Worm (Caenorhabditis elegans) whole organism, L3 larva: ENCODE results near the gene F13H8.1.

Experiments used
- R02D3.7 ChIP-seq: fragments of 150-350 bp; optimal IDR thresholded peaks from 2 replicates; lab custom pipeline; 2014; ENCODE audit warnings: missing biosample characterization, missing genetic modification characterization
- ZK546.5 ChIP-seq: sonication (generic microtip); optimal IDR thresholded peaks from 2 replicates; lab custom pipeline; 2017; ENCODE audit warnings: missing biosample characterization, missing genetic modification characterization
- aly-2 ChIP-seq: fragments of 150-350 bp; optimal IDR thresholded peaks from 2 replicates; lab custom pipeline; 2014; ENCODE audit warnings: missing biosample characterization, missing genetic modification characterization
- ama-1 ChIP-seq: fragments of 150-350 bp; optimal IDR thresholded peaks from 2 replicates; lab custom pipeline; 2018
- ceh-28 ChIP-seq: fragments of 150-350 bp; optimal IDR thresholded peaks from 2 replicates; lab custom pipeline; 2014; ENCODE audit warnings: missing biosample characterization, missing genetic modification reagents, missing genetic modification characterization
- ceh-82 ChIP-seq: fragments of 150-350 bp; optimal IDR thresholded peaks from 2 replicates; lab custom pipeline; 2014; ENCODE audit warnings: missing biosample characterization, missing genetic modification characterization
- daf-12 ChIP-seq: fragments of 150-350 bp; optimal IDR thresholded peaks from 2 replicates; lab custom pipeline; 2014; ENCODE audit warnings: missing biosample characterization, missing genetic modification reagents, missing genetic modification characterization
- egl-5 ChIP-seq: fragments of 150-350 bp; optimal IDR thresholded peaks from 2 replicates; lab custom pipeline; 2017; ENCODE audit warnings: missing biosample characterization, missing genetic modification reagents, missing genetic modification characterization, inconsistent platforms
- elt-1 ChIP-seq: fragments of 150-350 bp; optimal IDR thresholded peaks from 2 replicates; lab custom pipeline; 2014; ENCODE audit warnings: missing biosample characterization, missing genetic modification characterization
- elt-2 ChIP-seq: sonication (generic microtip); optimal IDR thresholded peaks from 2 replicates; lab custom pipeline; 2016; ENCODE audit warnings: missing genetic modification reagents, mild to moderate bottlenecking, missing genetic modification characterization, missing compliant biosample characterization
- elt-3 ChIP-seq, 3 experiments: fragments of 150-350 bp in 1 of 3; sonication (generic microtip) in 2 of 3; optimal IDR thresholded peaks; 2 replicates in 2 of 3; 4 replicates in 1 of 3; lab custom pipeline; 2014 to 2017; ENCODE audit warnings: missing biosample characterization in 3 of 3, missing genetic modification characterization in 3 of 3
- fkh-10 ChIP-seq: sonication (generic microtip); optimal IDR thresholded peaks from 2 replicates; lab custom pipeline; 2017; ENCODE audit warnings: missing biosample characterization, missing genetic modification reagents, missing genetic modification characterization
- jun-1 ChIP-seq: fragments of 150-350 bp; optimal IDR thresholded peaks from 2 replicates; lab custom pipeline; 2014; ENCODE audit warnings: missing biosample characterization, missing genetic modification reagents, missing genetic modification characterization
- lin-15B ChIP-seq: fragments of 150-350 bp; optimal IDR thresholded peaks from 2 replicates; lab custom pipeline; 2014; ENCODE audit warnings: missing biosample characterization, missing genetic modification characterization
- lsy-12 ChIP-seq: sonication (generic microtip); optimal IDR thresholded peaks from 2 replicates; lab custom pipeline; 2016; ENCODE audit warnings: mild to moderate bottlenecking, missing genetic modification characterization, missing compliant biosample characterization
- nhr-23 ChIP-seq: fragments of 150-350 bp; optimal IDR thresholded peaks from 2 replicates; lab custom pipeline; 2014; ENCODE audit warnings: missing biosample characterization, missing genetic modification reagents, missing genetic modification characterization
- nhr-237 ChIP-seq: fragments of 150-350 bp; optimal IDR thresholded peaks from 2 replicates; lab custom pipeline; 2014; ENCODE audit warnings: missing biosample characterization, missing genetic modification characterization
- nhr-25 ChIP-seq: sonication (generic microtip); optimal IDR thresholded peaks from 2 replicates; lab custom pipeline; 2017; ENCODE audit warnings: missing biosample characterization, missing genetic modification characterization
- nhr-28 ChIP-seq: fragments of 150-350 bp; optimal IDR thresholded peaks from 2 replicates; lab custom pipeline; 2014; ENCODE audit warnings: missing biosample characterization, missing genetic modification characterization
- nhr-67 ChIP-seq: fragments of 150-350 bp; optimal IDR thresholded peaks from 2 replicates; lab custom pipeline; 2014; ENCODE audit warnings: missing biosample characterization, missing genetic modification characterization
- pha-4 ChIP-seq: fragments of 150-350 bp; optimal IDR thresholded peaks from 2 replicates; lab custom pipeline; 2014; ENCODE audit warnings: missing biosample characterization, missing genetic modification reagents, missing genetic modification characterization
- pqm-1 ChIP-seq: fragments of 150-350 bp; optimal IDR thresholded peaks from 2 replicates; lab custom pipeline; 2017; ENCODE audit warnings: missing biosample characterization, missing genetic modification characterization, inconsistent platforms
- skn-1 ChIP-seq: fragments of 150-350 bp; optimal IDR thresholded peaks from 2 replicates; lab custom pipeline; 2014; ENCODE audit warnings: missing biosample characterization, missing genetic modification characterization
- unc-39 ChIP-seq: sonication (generic microtip); optimal IDR thresholded peaks from 4 replicates; lab custom pipeline; 2017; ENCODE audit warnings: missing biosample characterization, missing genetic modification characterization
- ztf-11 ChIP-seq: fragments of 150-350 bp; optimal IDR thresholded peaks from 2 replicates; lab custom pipeline; 2014; ENCODE audit warnings: missing biosample characterization, missing genetic modification characterization
- ztf-4 ChIP-seq: fragments of 150-350 bp; optimal IDR thresholded peaks from 2 replicates; lab custom pipeline; 2014; ENCODE audit warnings: missing biosample characterization, missing genetic modification characterization

The F13H8.1 gene

ce11 chrII:6283074-6283473 is at the start of gene F13H8.1:
Gene F13H8.1 (plus strand): TSS chrII:6283384.
- TF ChIP-seq egl-5 (tag; lab: Kevin White, UChicago) (no peak), ceh-28 (tag; lab: Kevin White, UChicago) (no peak), elt-3 (tag; optimal IDR thresholded peaks at IDR 0.05; lab: Kevin White, UChicago) (no peak), lsy-12 (no peak), ztf-11 (tag; lab: Kevin White, UChicago) (no peak), pha-4 (tag; lab: Kevin White, UChicago) (peak; percentile 14), pqm-1 (tag; lab: Kevin White, UChicago) (peak; percentile 61), jun-1 (tag; lab: Kevin White, UChicago) (peak; percentile 21), nhr-67 (no peak), elt-2 (tag; lab: Kevin White, UChicago) (peak; percentile 88), aly-2 (tag; lab: Kevin White, UChicago) (no peak)
- TF ChIP-seq, all 47 proteins: peak for 4

ce11 chrII:6235432-6236092 is 47.6 kb upstream of the F13H8.1 start, which contains the start of gene T24H7.9:
Gene T24H7.9 (minus strand): TSS chrII:6235505.
- no peak for TF ChIP-seq nhr-23 (tag; lab: Kevin White, UChicago)
- no peak for TF ChIP-seq ztf-11 (tag; lab: Kevin White, UChicago)
- TF ChIP-seq nhr-25 = peak; percentile 30
- TF ChIP-seq unc-39 (tag; lab: Kevin White, UChicago) = no peak
- peak; percentile 47 for TF ChIP-seq elt-2 (tag; lab: Kevin White, UChicago)
- TF ChIP-seq ZK546.5 = no peak
- peak; percentile 68 for TF ChIP-seq pha-4 (tag; lab: Kevin White, UChicago)
- TF ChIP-seq R02D3.7 = no peak

ce11 chrII:6236093-6236945 is 46.9 kb upstream of the F13H8.1 start:
- TF ChIP-seq elt-1 (peak; percentile 81), pha-4 (tag; lab: Kevin White, UChicago) (peak; percentile 87), daf-12 (tag; lab: Kevin White, UChicago) (no peak)
- TF ChIP-seq, all 47 proteins: peak for 2

- TF ChIP-seq egl-5 (tag; lab: Kevin White, UChicago) = no peak
- TF ChIP-seq lsy-12 = no peak
Measured at ce11 chrII:6241758-6242157, 41.4 kb upstream of the F13H8.1 start, which contains the start of gene T24H7.8. Gene T24H7.8 (plus strand): TSS chrII:6242058.

- TF ChIP-seq elt-2 (tag; lab: Kevin White, UChicago) (peak; percentile 49), fkh-10 (GFP tag; lab: Kevin White, UChicago) (no peak), pqm-1 (tag; lab: Kevin White, UChicago) (peak; percentile 69)
- TF ChIP-seq, all 47 proteins: peak for 2
Measured at ce11 chrII:6244171-6244570, 39.0 kb upstream of the F13H8.1 start, which contains the start of gene tat-4. Gene tat-4 (minus strand): TSS chrII:6244287.

- TF ChIP-seq ceh-82 (tag; lab: Kevin White, UChicago) = no peak
- no peak for TF ChIP-seq ztf-4 (tag; lab: Kevin White, UChicago)
- no peak for TF ChIP-seq aly-2 (tag; lab: Kevin White, UChicago)
- no peak for TF ChIP-seq ztf-11 (tag; lab: Kevin White, UChicago)
- TF ChIP-seq nhr-237 (tag; lab: Kevin White, UChicago) = no peak
- TF ChIP-seq skn-1 (tag; lab: Kevin White, UChicago) = no peak
- no peak for TF ChIP-seq ama-1 (lab: Kevin White, UChicago)
- no peak for TF ChIP-seq unc-39 (tag; lab: Kevin White, UChicago)
- TF ChIP-seq fkh-10 (GFP tag; lab: Kevin White, UChicago) = no peak
- no peak for TF ChIP-seq R02D3.7
Measured at ce11 chrII:6245199-6245702, 37.9 kb upstream of the F13H8.1 start, which contains the start of gene blos-4. Gene blos-4 (plus strand): TSS chrII:6245249.

- TF ChIP-seq lin-15B (tag; lab: Kevin White, UChicago) (no peak), nhr-28 (tag; lab: Kevin White, UChicago) (no peak), lsy-12 (no peak), aly-2 (tag; lab: Kevin White, UChicago) (no peak)
Measured at ce11 chrII:6246054-6246453, 37.1 kb upstream of the F13H8.1 start, which contains the start of gene lelo-1. Gene lelo-1 (plus strand): TSS chrII:6246354.
